Worm (Caenorhabditis elegans) whole organism, L4 larva: ENCODE data around the gene egas-3.

ENCODE experiments used
- F37D6.2 ChIP-seq: sonication (generic microtip); optimal IDR thresholded peaks from 2 replicates; lab custom pipeline; 2016; ENCODE audit warnings: mild to moderate bottlenecking, missing genetic modification characterization, missing compliant biosample characterization
- ZK546.5 ChIP-seq, 2 experiments: sonication (generic microtip); optimal IDR thresholded peaks; 2 replicates each; lab custom pipeline; 2017; ENCODE audit warnings: missing biosample characterization in 2 of 2, missing genetic modification characterization in 2 of 2
- ceh-28 ChIP-seq: fragments of 150-350 bp; optimal IDR thresholded peaks from 2 replicates; lab custom pipeline; 2014; ENCODE audit warnings: missing biosample characterization, missing genetic modification reagents, missing genetic modification characterization
- gei-8 ChIP-seq: fragments of 200-800 bp; sonication (Bioruptor generic); optimal IDR thresholded peaks from 2 replicates; lab custom pipeline; 2018; ENCODE audit warnings: mild to moderate bottlenecking, missing genetic modification characterization, missing compliant biosample characterization
- hif-1 ChIP-seq, 2 experiments: sonication (generic microtip); optimal IDR thresholded peaks; 2 replicates each; lab custom pipeline; 2016 to 2017; ENCODE audit warnings: missing compliant biosample characterization in 2 of 2, missing genetic modification characterization in 2 of 2, missing genetic modification reagents in 2 of 2, missing genotype in 2 of 2, mild to moderate bottlenecking in 1 of 2
- lin-13 ChIP-seq: fragments of 150-350 bp; optimal IDR thresholded peaks from 2 replicates; lab custom pipeline; 2014; ENCODE audit warnings: missing biosample characterization, missing genetic modification reagents, missing genetic modification characterization
- lin-29 ChIP-seq: fragments of 200-800 bp; sonication (Bioruptor generic); IDR thresholded peaks from 2 replicates; pipeline ENCODE4 v1.3.6; 2022; ENCODE audit warnings: missing genetic modification reagents, missing genetic modification characterization, missing compliant biosample characterization
- nhr-25 ChIP-seq: sonication (generic microtip); optimal IDR thresholded peaks from 2 replicates; lab custom pipeline; 2017; ENCODE audit warnings: missing genetic modification characterization, mild to moderate bottlenecking, missing compliant biosample characterization, antibody characterized with exemption, moderate library complexity, borderline replicate concordance; ENCODE audit not compliant: insufficient read depth
- snpc-4 ChIP-seq: fragments of 150-350 bp; optimal IDR thresholded peaks from 2 replicates; lab custom pipeline; 2014; ENCODE audit warnings: missing biosample characterization, missing genetic modification characterization

DNA sequence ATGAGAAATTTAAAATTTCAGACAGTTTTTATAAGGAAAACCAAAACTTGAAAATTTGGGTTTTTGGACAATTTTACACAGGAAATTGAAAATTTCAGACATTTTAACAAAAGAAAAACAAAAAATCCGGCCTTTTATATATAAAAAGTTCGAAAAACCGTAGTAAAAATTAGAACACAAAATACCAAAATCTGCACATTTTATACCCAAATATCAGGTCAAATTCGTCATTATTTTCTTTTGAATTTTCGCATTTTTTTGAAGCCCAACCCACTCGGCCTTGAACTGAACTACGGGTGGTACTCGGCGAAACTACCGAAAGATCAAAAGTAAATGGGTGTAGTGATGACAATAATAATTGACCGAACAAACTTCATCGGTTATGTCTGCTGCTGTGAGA is 31.0 kb upstream of the egas-3 start:
- no peak for TF ChIP-seq lin-29 (GFP tag; lab: Robert Waterston, UW)
- no peak for TF ChIP-seq gei-8
- TF ChIP-seq lin-13 (GFP tag; lab: Kevin White, UChicago): no peak
- no peak for TF ChIP-seq hif-1 (tag; optimal IDR thresholded peaks at IDR 0.05; lab: Kevin White, UChicago)
- TF ChIP-seq F37D6.2 (tag; lab: Kevin White, UChicago): no peak
- TF ChIP-seq ceh-28 (tag; lab: Kevin White, UChicago): no peak
- TF ChIP-seq nhr-25 (tag; lab: Kevin White, UChicago): no peak
- no peak for TF ChIP-seq snpc-4 (tag; lab: Kevin White, UChicago)
- TF ChIP-seq ZK546.5 (tag; optimal IDR thresholded peaks at IDR 0.05; lab: Kevin White, UChicago): no peak
